Worm (Caenorhabditis elegans): ENCODE data around the gene atf-2.

The atf-2 gene

ce11 chrII:8795227-8795626 lies 43.4 kb downstream of the atf-2 start:
- TF ChIP-seq hmbx-1 (tag; optimal IDR thresholded peaks at IDR 0.05) (no peak), pes-1 (GFP tag; IDR thresholded peaks at IDR 0.05) (no peak), B0310.2 (tag; optimal IDR thresholded peaks at IDR 0.05) (no peak), tra-4 (tag; optimal IDR thresholded peaks at IDR 0.05) (no peak), ets-7 (tag; optimal IDR thresholded peaks at IDR 0.05) (no peak), tbx-37 (GFP tag; conservative IDR thresholded peaks at IDR 0.05) (no peak), ceh-36 (tag; optimal IDR thresholded peaks at IDR 0.05) (no peak), hmg-4 (GFP tag; optimal IDR thresholded peaks at IDR 0.05) (no peak), scrt-1 (GFP tag; IDR thresholded peaks at IDR 0.05) (no peak), aly-1 (tag; optimal IDR thresholded peaks at IDR 0.05) (no peak), hnd-1 (tag; optimal IDR thresholded peaks at IDR 0.05) (no peak)

DNA sequence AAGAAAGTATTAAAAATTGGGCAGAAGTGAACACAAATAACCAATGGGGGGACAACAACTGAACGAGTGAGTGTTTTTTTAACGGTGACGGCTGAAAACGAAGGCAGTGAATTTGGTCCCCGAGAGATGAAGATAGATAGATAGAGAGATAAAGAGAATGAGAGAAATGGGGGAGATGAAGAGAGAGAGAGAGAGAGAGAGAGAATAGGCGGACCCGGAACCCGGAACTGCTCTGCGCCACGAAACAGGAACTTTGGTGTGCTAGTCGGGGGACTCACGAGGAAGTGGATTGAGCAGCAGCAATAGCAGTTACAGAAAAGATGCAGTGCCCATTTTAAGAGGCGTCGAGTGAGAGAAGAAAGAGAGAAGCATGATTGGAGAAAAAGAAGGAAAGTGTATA lies 44.6 kb downstream of the atf-2 start:
- TF ChIP-seq B0310.2 (tag; optimal IDR thresholded peaks at IDR 0.05) (no peak), ama-1 (optimal IDR thresholded peaks at IDR 0.05) (no peak), flt-1 (GFP tag; IDR thresholded peaks at IDR 0.05) (no peak), hmg-4 (GFP tag; optimal IDR thresholded peaks at IDR 0.05) (no peak), pes-1 (GFP tag; IDR thresholded peaks at IDR 0.05) (no peak), aly-1 (tag; optimal IDR thresholded peaks at IDR 0.05) (no peak)

DNA sequence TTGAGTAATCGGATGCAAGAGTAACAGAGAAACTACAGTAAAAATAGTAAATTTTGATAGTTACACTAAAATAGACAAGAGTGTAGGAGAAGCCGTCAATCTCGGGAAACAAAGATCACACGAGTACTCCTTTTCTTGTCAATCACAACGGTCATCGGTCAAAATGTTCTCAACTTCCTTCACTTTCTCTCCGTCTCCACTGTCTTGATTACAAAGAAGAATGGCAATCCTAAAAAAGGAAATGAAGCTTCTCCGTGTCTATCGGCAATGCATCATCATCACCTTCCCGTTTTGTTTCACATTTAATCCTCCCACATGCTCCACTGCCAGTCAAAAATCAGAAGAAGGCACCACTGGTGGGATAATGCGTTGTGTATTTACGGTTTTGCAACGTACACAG lies 47.9 kb downstream of the atf-2 start:
- TF ChIP-seq ceh-36 (tag; optimal IDR thresholded peaks at IDR 0.05), result no peak
- no peak for TF ChIP-seq tbx-11 (GFP tag; IDR thresholded peaks at IDR 0.05)
- no peak for TF ChIP-seq hmbx-1 (tag; optimal IDR thresholded peaks at IDR 0.05)
- TF ChIP-seq tra-4 (tag; optimal IDR thresholded peaks at IDR 0.05), result no peak
- TF ChIP-seq sea-1 (GFP tag; conservative IDR thresholded peaks at IDR 0.05), result no peak
- no peak for TF ChIP-seq ets-7 (tag; optimal IDR thresholded peaks at IDR 0.05)
- no peak for TF ChIP-seq flt-1 (GFP tag; IDR thresholded peaks at IDR 0.05)
- TF ChIP-seq pes-1 (GFP tag; IDR thresholded peaks at IDR 0.05), result no peak
- TF ChIP-seq hmg-4 (GFP tag; optimal IDR thresholded peaks at IDR 0.05), result no peak
- no peak for TF ChIP-seq hnd-1 (tag; optimal IDR thresholded peaks at IDR 0.05)
- no peak for TF ChIP-seq tbx-37 (GFP tag; conservative IDR thresholded peaks at IDR 0.05)
- no peak for TF ChIP-seq F13C5.2 (tag; optimal IDR thresholded peaks at IDR 0.05)

DNA sequence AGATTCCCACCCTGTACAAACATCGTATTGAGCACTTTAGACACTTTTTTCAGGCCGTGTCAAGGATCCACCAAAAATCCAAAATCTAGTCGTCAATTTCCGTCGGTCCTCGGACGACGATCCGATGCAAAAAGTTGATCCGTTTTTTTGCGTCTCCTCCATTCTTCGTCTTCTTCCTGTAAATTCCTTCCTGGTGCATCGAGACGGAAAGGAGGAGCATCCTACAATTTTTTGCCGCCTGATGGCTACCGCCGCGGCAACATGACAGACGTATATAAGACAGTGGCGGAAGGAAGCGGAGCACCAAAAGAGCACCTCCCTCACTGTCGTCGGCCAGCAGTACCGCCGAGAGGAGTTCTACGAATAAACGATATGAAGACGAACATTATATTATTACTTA lies 49.0 kb downstream of the atf-2 start, which contains the start of gene appg-2:
Gene appg-2 (plus strand): TSS at position 301 of the 400 bp plus-strand sequence.
- no peak for TF ChIP-seq tbx-37 (GFP tag; conservative IDR thresholded peaks at IDR 0.05)
- TF ChIP-seq tra-4 (tag; optimal IDR thresholded peaks at IDR 0.05), result no peak
- TF ChIP-seq scrt-1 (GFP tag; IDR thresholded peaks at IDR 0.05), result no peak
- TF ChIP-seq pes-1 (GFP tag; IDR thresholded peaks at IDR 0.05), result no peak
- no peak for TF ChIP-seq hmg-4 (GFP tag; optimal IDR thresholded peaks at IDR 0.05)
- no peak for TF ChIP-seq B0310.2 (tag; optimal IDR thresholded peaks at IDR 0.05)
- TF ChIP-seq ama-1 (optimal IDR thresholded peaks at IDR 0.05), result no peak
- TF ChIP-seq hmbx-1 (tag; optimal IDR thresholded peaks at IDR 0.05), result no peak
- no peak for TF ChIP-seq ceh-13 (GFP tag; optimal IDR thresholded peaks at IDR 0.05)
- TF ChIP-seq ceh-36 (tag; optimal IDR thresholded peaks at IDR 0.05), result no peak

Data from whole organism, early embryonic.